Worm (Caenorhabditis elegans) whole organism, midembryonic: ENCODE results near the gene kcnl-1.
A peak's percentile ranks its signal among the peaks of the same experiment; 100 is the strongest.

ENCODE experiments used
- T22C8.4 ChIP-seq: fragments of 200-800 bp; sonication (Bioruptor generic); IDR thresholded peaks from 2 replicates; pipeline ENCODE4 v1.3.6; 2022; ENCODE audit warnings: missing genetic modification characterization, missing compliant biosample characterization
- cog-1 ChIP-seq: sonication (generic microtip); optimal IDR thresholded peaks from 2 replicates; lab custom pipeline; 2016; ENCODE audit warnings: missing genetic modification characterization, missing compliant biosample characterization
- flt-1 ChIP-seq: fragments of 200-800 bp; sonication (Bioruptor generic); IDR thresholded peaks from 2 replicates; pipeline ENCODE4 v1.3.6; 2022; ENCODE audit warnings: missing genetic modification characterization, missing compliant biosample characterization
- klf-2 ChIP-seq: fragments of 200-800 bp; sonication (Bioruptor generic); conservative IDR thresholded peaks from 2 replicates; pipeline ENCODE4 v1.3.6; 2022; ENCODE audit warnings: missing genetic modification reagents, missing genetic modification characterization, missing compliant biosample characterization
- med-1 ChIP-seq: sonication (generic microtip); optimal IDR thresholded peaks from 2 replicates; lab custom pipeline; 2017; ENCODE audit warnings: missing genetic modification characterization, mild to moderate bottlenecking, missing compliant biosample characterization, antibody characterized with exemption, missing genetic modification reagents; ENCODE audit not compliant: insufficient read depth
- ref-1 ChIP-seq: fragments of 200-800 bp; sonication (Bioruptor generic); conservative IDR thresholded peaks from 2 replicates; pipeline ENCODE4 v1.3.6; 2022; ENCODE audit warnings: missing genetic modification reagents, missing genetic modification characterization, missing compliant biosample characterization
- tab-1 ChIP-seq: fragments of 200-800 bp; sonication (Bioruptor generic); IDR thresholded peaks from 2 replicates; pipeline ENCODE4 v1.3.6; 2022; ENCODE audit warnings: missing genetic modification characterization, missing compliant biosample characterization
- ztf-23 ChIP-seq: fragments of 200-800 bp; sonication (Bioruptor generic); IDR thresholded peaks from 2 replicates; pipeline ENCODE4 v1.3.6; 2022; ENCODE audit warnings: missing genetic modification reagents, missing genetic modification characterization, missing compliant biosample characterization
- ztf-29 ChIP-seq: fragments of 200-800 bp; sonication (Bioruptor generic); IDR thresholded peaks from 2 replicates; pipeline ENCODE4 v1.3.6; 2022; ENCODE audit warnings: missing genetic modification reagents, missing genetic modification characterization, missing compliant biosample characterization

Gene kcnl-1

ce11 chrV:19623523-19624312 lies 58.5 kb downstream of the kcnl-1 start:
- TF ChIP-seq T22C8.4 (GFP tag; lab: Robert Waterston, UW) (no peak), tab-1 (no peak), ref-1 (GFP tag; lab: Robert Waterston, UW) (no peak), ztf-23 (no peak), flt-1 (GFP tag; lab: Robert Waterston, UW) (no peak), klf-2 (no peak), med-1 (GFP tag; lab: Kevin White, UChicago) (no peak), ztf-29 (GFP tag; lab: Robert Waterston, UW) (no peak), cog-1 (tag; lab: Kevin White, UChicago) (no peak)

- no peak for TF ChIP-seq med-1 (GFP tag; lab: Kevin White, UChicago)
- no peak for TF ChIP-seq ztf-29 (GFP tag; lab: Robert Waterston, UW)
- no peak for TF ChIP-seq tab-1
- TF ChIP-seq cog-1 (tag; lab: Kevin White, UChicago): no peak
- no peak for TF ChIP-seq T22C8.4 (GFP tag; lab: Robert Waterston, UW)
- TF ChIP-seq ztf-23: no peak
- no peak for TF ChIP-seq flt-1 (GFP tag; lab: Robert Waterston, UW)
- no peak for TF ChIP-seq klf-2
- TF ChIP-seq ref-1 (GFP tag; lab: Robert Waterston, UW): no peak
Observed at ce11 chrV:19624749-19625148, 59.6 kb downstream of the kcnl-1 start, which contains the start of gene dyf-19. Gene dyf-19 (plus strand): TSS chrV:19625049.

- TF ChIP-seq ztf-29 (GFP tag; lab: Robert Waterston, UW) (no peak), klf-2 (no peak), ref-1 (GFP tag; lab: Robert Waterston, UW) (no peak), cog-1 (tag; lab: Kevin White, UChicago) (no peak), ztf-23 (no peak), T22C8.4 (GFP tag; lab: Robert Waterston, UW) (no peak), flt-1 (GFP tag; lab: Robert Waterston, UW) (no peak), med-1 (GFP tag; lab: Kevin White, UChicago) (no peak), tab-1 (no peak)
Observed at ce11 chrV:19625719-19626118, 60.5 kb downstream of the kcnl-1 start.

ce11 chrV:19629544-19629943 lies 64.4 kb downstream of the kcnl-1 start:
- TF ChIP-seq ref-1 (GFP tag; lab: Robert Waterston, UW) (no peak), ztf-29 (GFP tag; lab: Robert Waterston, UW) (no peak), T22C8.4 (GFP tag; lab: Robert Waterston, UW) (no peak), cog-1 (tag; lab: Kevin White, UChicago) (no peak), flt-1 (GFP tag; lab: Robert Waterston, UW) (no peak), ztf-23 (no peak), tab-1 (no peak; the same call in 1 of the 2 replicates), klf-2 (no peak), med-1 (GFP tag; lab: Kevin White, UChicago) (no peak)

ce11 chrV:19629973-19630372 lies 64.8 kb downstream of the kcnl-1 start:
- peak; percentile 17; the same call in 1 of the 2 replicates for TF ChIP-seq klf-2
- no peak for TF ChIP-seq flt-1 (GFP tag; lab: Robert Waterston, UW)
- no peak for TF ChIP-seq ztf-23
- TF ChIP-seq T22C8.4 (GFP tag; lab: Robert Waterston, UW): peak; percentile 99

ce11 chrV:19630569-19630968 lies 65.4 kb downstream of the kcnl-1 start:
- TF ChIP-seq med-1 (GFP tag; lab: Kevin White, UChicago) (no peak), T22C8.4 (GFP tag; lab: Robert Waterston, UW) (peak; percentile 93)

ce11 chrV:19632546-19632945 lies 67.4 kb downstream of the kcnl-1 start, which contains the start of gene Y43F8C.5:
Gene Y43F8C.5 (minus strand): TSS chrV:19632646.
- TF ChIP-seq ztf-23 (no peak), ref-1 (GFP tag; lab: Robert Waterston, UW) (no peak), T22C8.4 (GFP tag; lab: Robert Waterston, UW) (no peak), flt-1 (GFP tag; lab: Robert Waterston, UW) (no peak), med-1 (GFP tag; lab: Kevin White, UChicago) (no peak), tab-1 (no peak), ztf-29 (GFP tag; lab: Robert Waterston, UW) (no peak), klf-2 (no peak)

ce11 chrV:19632948-19633347 lies 67.8 kb downstream of the kcnl-1 start:
- TF ChIP-seq T22C8.4 (GFP tag; lab: Robert Waterston, UW): peak; percentile 91
- TF ChIP-seq flt-1 (GFP tag; lab: Robert Waterston, UW): no peak

- TF ChIP-seq tab-1 (no peak), ref-1 (GFP tag; lab: Robert Waterston, UW) (no peak), klf-2 (no peak), flt-1 (GFP tag; lab: Robert Waterston, UW) (no peak), ztf-29 (GFP tag; lab: Robert Waterston, UW) (no peak), cog-1 (tag; lab: Kevin White, UChicago) (no peak)
Observed at ce11 chrV:19634197-19634596, 69.0 kb downstream of the kcnl-1 start.

- peak; percentile 98 for TF ChIP-seq T22C8.4 (GFP tag; lab: Robert Waterston, UW)
Observed at ce11 chrV:19635525-19636193, 70.5 kb downstream of the kcnl-1 start.
